Worm (Caenorhabditis elegans) whole organism, late embryonic: ENCODE data around the gene F10C1.9.

Experiments
- C08G9.2 ChIP-seq: sonication (generic microtip); optimal IDR thresholded peaks from 2 replicates; lab custom pipeline; 2016; ENCODE audit warnings: mild to moderate bottlenecking, missing genetic modification characterization, moderate library complexity, missing compliant biosample characterization
- ama-1 ChIP-seq: fragments of 150-350 bp; optimal IDR thresholded peaks from 2 replicates; lab custom pipeline; 2014
- ceh-2 ChIP-seq: sonication (generic microtip); optimal IDR thresholded peaks from 2 replicates; lab custom pipeline; 2016; ENCODE audit warnings: missing genotype, missing genetic modification characterization, missing compliant biosample characterization
- ceh-31 ChIP-seq: sonication (generic microtip); optimal IDR thresholded peaks from 2 replicates; lab custom pipeline; 2016; ENCODE audit warnings: missing genetic modification characterization, missing compliant biosample characterization
- ceh-34 ChIP-seq: sonication (generic microtip); optimal IDR thresholded peaks from 2 replicates; lab custom pipeline; 2016; ENCODE audit warnings: mild to moderate bottlenecking, missing genetic modification characterization, missing compliant biosample characterization
- fkh-6 ChIP-seq: sonication (generic microtip); optimal IDR thresholded peaks from 2 replicates; lab custom pipeline; 2016; ENCODE audit warnings: missing genetic modification characterization, missing compliant biosample characterization
- hlh-13 ChIP-seq: fragments of 200-800 bp; sonication (Bioruptor generic); optimal IDR thresholded peaks from 2 replicates; lab custom pipeline; 2018; ENCODE audit warnings: mild to moderate bottlenecking, missing genetic modification characterization, missing compliant biosample characterization
- hlh-15 ChIP-seq: sonication (generic microtip); optimal IDR thresholded peaks from 2 replicates; lab custom pipeline; 2016; ENCODE audit warnings: missing genetic modification characterization, missing compliant biosample characterization
- nhr-11 ChIP-seq: fragments of 150-350 bp; optimal IDR thresholded peaks from 2 replicates; lab custom pipeline; 2014; ENCODE audit warnings: missing biosample characterization, missing genetic modification characterization
- pax-1 ChIP-seq: fragments of 150-350 bp; optimal IDR thresholded peaks from 2 replicates; lab custom pipeline; 2014; ENCODE audit warnings: missing biosample characterization, missing genetic modification characterization
- tbx-2 ChIP-seq: sonication (generic microtip); optimal IDR thresholded peaks from 2 replicates; lab custom pipeline; 2016; ENCODE audit warnings: missing genetic modification characterization, missing compliant biosample characterization

ce11 chrII:5794195-5794594 lies 49.1 kb upstream of the F10C1.9 start, which contains the start of gene acdh-8:
- no peak for TF ChIP-seq C08G9.2
- no peak for TF ChIP-seq ama-1
- TF ChIP-seq ceh-31 (tag; lab: Kevin White, UChicago) = no peak
- TF ChIP-seq tbx-2 (tag; lab: Kevin White, UChicago) = no peak
- TF ChIP-seq ceh-34 (tag; lab: Kevin White, UChicago) = no peak
- no peak for TF ChIP-seq hlh-15 (tag; lab: Kevin White, UChicago)
- TF ChIP-seq fkh-6 = no peak
- TF ChIP-seq ceh-2 (tag; lab: Kevin White, UChicago) = no peak
- TF ChIP-seq nhr-11 (tag; lab: Kevin White, UChicago) = no peak
- no peak for TF ChIP-seq hlh-13 (GFP tag; lab: Kevin White, UChicago)
- TF ChIP-seq pax-1 (tag; lab: Kevin White, UChicago) = no peak
